Fruit fly (Drosophila melanogaster) whole organism: ENCODE data around the gene CG7573.

Experiments
- EcR ChIP-seq, 2 experiments: fragments of >200 bp; optimal IDR thresholded peaks; 2 replicates each; lab custom pipeline; 2017; ENCODE audit warnings: missing biosample characterization in 2 of 2, missing genetic modification characterization in 2 of 2, missing genetic modification reagents in 2 of 2
- psq ChIP-seq: fragments of >200 bp; optimal IDR thresholded peaks from 2 replicates; lab custom pipeline; 2017

DNA sequence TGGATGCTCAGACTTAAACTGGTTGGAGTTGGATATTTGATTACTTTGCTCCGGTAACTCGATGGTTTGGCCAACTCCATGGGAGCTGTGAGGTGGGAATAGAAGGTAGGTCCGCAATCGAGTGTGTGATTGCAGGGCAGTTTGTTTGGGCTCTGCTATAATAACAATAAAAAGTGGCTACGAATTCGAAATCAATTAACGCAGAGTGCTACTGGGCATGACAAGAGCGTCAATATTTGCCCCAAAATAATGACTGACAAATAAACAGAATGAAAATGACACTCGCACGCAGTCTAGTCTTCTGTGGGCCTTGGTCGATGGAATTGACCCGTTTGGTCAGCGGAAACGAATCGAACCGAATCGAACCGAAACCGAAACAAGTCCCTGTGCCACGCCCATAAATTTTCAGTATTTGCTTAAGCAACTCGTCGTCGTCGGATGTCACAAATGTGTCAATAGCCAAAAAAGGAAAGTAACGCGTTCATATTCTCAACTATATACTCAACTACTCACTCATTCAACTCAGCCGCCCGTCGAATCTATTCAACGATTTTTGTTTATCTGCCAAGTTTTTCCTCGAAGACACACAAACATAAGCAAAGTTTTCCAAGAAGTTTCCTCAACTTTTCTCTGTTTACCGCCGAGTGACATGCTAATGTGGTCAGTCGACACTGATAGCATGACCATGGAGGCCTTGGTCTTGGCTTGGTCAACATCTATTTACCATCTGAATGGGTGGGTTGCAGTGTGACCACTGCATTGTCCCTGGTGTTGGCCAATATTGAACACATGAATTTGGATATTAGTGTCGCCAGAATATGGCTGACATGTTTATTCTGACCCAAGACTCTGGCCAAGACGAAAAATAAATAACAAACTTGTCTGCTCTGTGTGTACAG, 44.1 kb downstream of the CG7573 start:
- TF ChIP-seq psq (lab: Kevin White, UChicago) (no peak), EcR (GFP tag; optimal IDR thresholded peaks at IDR 0.05; lab: Kevin White, UChicago) (no peak)
